Fruit fly (Drosophila melanogaster): ENCODE measurements around the gene Recs1.

The Recs1 gene

DNA sequence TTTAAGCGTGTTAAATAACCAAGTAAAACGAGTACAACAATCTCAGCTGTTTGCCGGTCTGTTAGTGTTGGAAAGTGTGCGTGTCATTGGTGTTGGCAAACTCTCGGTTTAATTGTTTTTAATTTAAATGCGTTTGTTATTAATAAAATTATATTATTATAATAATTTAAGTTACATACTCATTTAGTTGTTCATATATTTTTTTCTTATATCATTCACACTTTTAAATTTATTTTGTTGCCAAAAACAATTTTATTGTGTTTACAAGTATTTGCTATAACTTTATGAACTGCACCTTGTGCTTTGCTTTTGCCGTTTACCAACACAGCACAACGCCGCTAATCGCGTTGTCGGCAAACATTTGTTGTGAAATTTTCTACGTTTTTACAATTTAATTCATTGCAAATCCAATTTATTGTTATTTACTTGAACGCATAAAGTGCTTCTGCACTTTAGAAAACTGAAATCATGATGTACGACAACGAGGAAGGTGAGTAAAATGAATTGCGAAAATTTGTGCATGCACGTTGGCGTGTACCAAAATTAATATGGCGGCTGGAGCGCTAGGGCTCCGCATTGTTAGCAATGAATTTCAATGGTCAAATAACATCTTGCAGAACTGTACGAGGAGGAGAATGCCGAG lies 28.0 kb downstream of the Recs1 start, which contains the start of the genes 140up and Polr2B (continued):
- peak; percentile 96 for TF ChIP-seq CG2712 (tag; optimal IDR thresholded peaks at IDR 0.05)
- peak; percentile 78 for TF ChIP-seq chn (GFP tag; optimal IDR thresholded peaks at IDR 0.05)
- TF ChIP-seq ham (GFP tag; IDR thresholded peaks at IDR 0.05): peak; percentile 79
- TF ChIP-seq ap (GFP tag; IDR thresholded peaks at IDR 0.05): peak; percentile 89
- TF ChIP-seq CG11456 (GFP tag; IDR thresholded peaks at IDR 0.05): peak; percentile 94
- TF ChIP-seq CG11504 (tag; optimal IDR thresholded peaks at IDR 0.05): peak; percentile 92
- TF ChIP-seq gro (GFP tag; optimal IDR thresholded peaks at IDR 0.05): peak; percentile 70
- peak; percentile 58 for TF ChIP-seq HmgD (GFP tag; optimal IDR thresholded peaks at IDR 0.05)
- no peak for TF ChIP-seq CG8478 (optimal IDR thresholded peaks at IDR 0.05)
- peak; percentile 81 for TF ChIP-seq peb (GFP tag; IDR thresholded peaks at IDR 0.05)
- TF ChIP-seq Rx (GFP tag; IDR thresholded peaks at IDR 0.05): peak; percentile 82
- TF ChIP-seq crp (GFP tag; optimal IDR thresholded peaks at IDR 0.05): peak; percentile 52 to 91
- peak; percentile 62 for TF ChIP-seq ab (GFP tag; optimal IDR thresholded peaks at IDR 0.05)
- peak; percentile 85 for TF ChIP-seq D19A (tag; optimal IDR thresholded peaks at IDR 0.05)
- peak; percentile 86 for TF ChIP-seq CG30431 (GFP tag; optimal IDR thresholded peaks at IDR 0.05)
- TF ChIP-seq Asciz (GFP tag; optimal IDR thresholded peaks at IDR 0.05): peak; percentile 83
- TF ChIP-seq Hr3 (GFP tag; optimal IDR thresholded peaks at IDR 0.05): peak; percentile 97
- TF ChIP-seq odd (GFP tag; optimal IDR thresholded peaks at IDR 0.05): peak; percentile 80
- TF ChIP-seq unc-4 (GFP tag; IDR thresholded peaks at IDR 0.05; ENCODE audit: partially characterized antibody): no peak
- peak; percentile 95 for TF ChIP-seq CG32532 (GFP tag; IDR thresholded peaks at IDR 0.05)
- TF ChIP-seq CG7928 (GFP tag; optimal IDR thresholded peaks at IDR 0.05): peak; percentile 66
- TF ChIP-seq CG13624 (GFP tag; optimal IDR thresholded peaks at IDR 0.05): peak; percentile 80
- TF ChIP-seq trem (tag; optimal IDR thresholded peaks at IDR 0.05): peak; percentile 94
- no peak for TF ChIP-seq gcm2 (GFP tag; optimal IDR thresholded peaks at IDR 0.05)
- TF ChIP-seq CG42726 (GFP tag; IDR thresholded peaks at IDR 0.05; ENCODE audit: partially characterized antibody): no peak
- TF ChIP-seq CG11723 (GFP tag; optimal IDR thresholded peaks at IDR 0.05): peak; percentile 85
- peak; percentile 58 for TF ChIP-seq CG5180 (GFP tag; optimal IDR thresholded peaks at IDR 0.05)
- TF ChIP-seq zen2 (GFP tag; IDR thresholded peaks at IDR 0.05; ENCODE audit: partially characterized antibody): no peak
- TF ChIP-seq CG15269 (tag; optimal IDR thresholded peaks at IDR 0.05): peak; percentile 93
- peak; percentile 95 for TF ChIP-seq lab (GFP tag; optimal IDR thresholded peaks at IDR 0.05)
- TF ChIP-seq CG7839 (tag; optimal IDR thresholded peaks at IDR 0.05): peak; percentile 94
- TF ChIP-seq gcm (GFP tag; optimal IDR thresholded peaks at IDR 0.05): peak; percentile 89
- no peak for TF ChIP-seq grn (GFP tag; optimal IDR thresholded peaks at IDR 0.05)
- peak; percentile 15 for TF ChIP-seq CG4707 (GFP tag; optimal IDR thresholded peaks at IDR 0.05)
- TF ChIP-seq usp (GFP tag; optimal IDR thresholded peaks at IDR 0.05): no peak
- TF ChIP-seq CG5245 (GFP tag; optimal IDR thresholded peaks at IDR 0.05): peak; percentile 83
- TF ChIP-seq amos (GFP tag; IDR thresholded peaks at IDR 0.05; ENCODE audit: partially characterized antibody): 0 out of 2 replicates have a peak, but pooled peaks have one; percentile 4
- TF ChIP-seq twi (tag; optimal IDR thresholded peaks at IDR 0.05): peak; percentile 90
- peak; percentile 88 for TF ChIP-seq Ada2b (GFP tag; IDR thresholded peaks at IDR 0.05)
- peak; percentile 90 for TF ChIP-seq CG10462 (GFP tag; optimal IDR thresholded peaks at IDR 0.05)
- peak; percentile 84 for TF ChIP-seq danr (GFP tag; IDR thresholded peaks at IDR 0.05)
- TF ChIP-seq CG14667 (GFP tag; IDR thresholded peaks at IDR 0.05): peak; percentile 86
- TF ChIP-seq CG18619 (GFP tag; optimal IDR thresholded peaks at IDR 0.05): peak; percentile 91
- peak; percentile 46 for TF ChIP-seq Myb (GFP tag; optimal IDR thresholded peaks at IDR 0.05)
- TF ChIP-seq Ptx1 (GFP tag; IDR thresholded peaks at IDR 0.05): peak; percentile 97
- peak; percentile 43 for TF ChIP-seq pzg (GFP tag; optimal IDR thresholded peaks at IDR 0.05)
- TF ChIP-seq pfk (GFP tag; optimal IDR thresholded peaks at IDR 0.05): no peak
- peak; percentile 83 for TF ChIP-seq GATAe (GFP tag; conservative IDR thresholded peaks at IDR 0.05)
- TF ChIP-seq CG16815 (GFP tag; optimal IDR thresholded peaks at IDR 0.05): peak; percentile 91
- TF ChIP-seq mld (GFP tag; IDR thresholded peaks at IDR 0.05; ENCODE audit: partially characterized antibody): no peak

Measured in whole organism, embryonic.